Fruit fly (Drosophila melanogaster) S2 (cell line): ENCODE data around the gene Rbbp5.

Experiments
- CG8478 ChIP-seq: fragments of >200 bp; optimal IDR thresholded peaks from 2 replicates; lab custom pipeline; 2018
- CTCF ChIP-seq, 2 experiments: fragments of >200 bp; optimal IDR thresholded peaks; 2 replicates each; lab custom pipeline; 2018

DNA sequence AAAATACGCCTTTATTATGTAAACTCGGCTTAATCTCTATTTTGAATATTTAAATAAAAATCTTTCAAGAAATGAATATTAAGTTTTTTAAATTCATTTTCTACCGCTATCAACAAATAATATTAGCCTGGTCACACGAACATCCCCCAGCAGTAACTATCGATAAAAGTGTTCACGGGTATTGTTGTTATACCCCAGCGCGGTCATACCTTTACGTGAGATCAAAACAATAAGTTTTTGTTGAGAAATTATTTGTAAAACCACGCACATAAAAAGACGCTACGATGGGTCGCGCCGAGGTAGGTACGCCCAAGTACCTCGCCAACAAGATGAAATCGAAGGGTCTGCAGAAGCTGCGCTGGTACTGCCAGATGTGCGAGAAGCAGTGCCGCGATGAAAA lies 8.9 kb upstream of the Rbbp5 start, which contains the start of gene kin17:
- TF ChIP-seq CG8478 (no peak), CTCF (optimal IDR thresholded peaks at IDR 0.05; lab: Kevin White, UChicago) (no peak)
